Fruit fly (Drosophila melanogaster) whole organism, wandering third instar larva: ENCODE data around the gene CG8031.

Experiments
- Abd-B ChIP-seq: fragments of >200 bp; optimal IDR thresholded peaks from 2 replicates; lab custom pipeline; 2017; ENCODE audit warnings: missing biosample characterization, missing genetic modification characterization
- CG9705 ChIP-seq: fragments of 200-800 bp; sonication (Bioruptor generic); optimal IDR thresholded peaks from 2 replicates; lab custom pipeline; 2018; ENCODE audit warnings: missing biosample characterization, mild to moderate bottlenecking, missing genetic modification characterization
- CrebA ChIP-seq: fragments of 200-800 bp; sonication (Bioruptor generic); optimal IDR thresholded peaks from 2 replicates; lab custom pipeline; 2016; ENCODE audit warnings: missing biosample characterization, mild to moderate bottlenecking, missing genetic modification characterization, borderline replicate concordance
- Myc ChIP-seq: fragments of >200 bp; optimal IDR thresholded peaks from 2 replicates; lab custom pipeline; 2017
- OdsH ChIP-seq: fragments of 200-800 bp; sonication (Bioruptor generic); optimal IDR thresholded peaks from 2 replicates; lab custom pipeline; 2016; ENCODE audit warnings: missing biosample characterization, mild to moderate bottlenecking, missing genetic modification characterization
- dl ChIP-seq, 2 experiments: fragments of 175-275, 200-275 bp in 1 of 2; fragments of 200-275 bp in 1 of 2; sonication (Bioruptor generic); optimal IDR thresholded peaks; lab custom pipeline; 2018; ENCODE audit warnings: mild to moderate bottlenecking in 2 of 2, missing biosample characterization in 2 of 2, missing genetic modification characterization in 2 of 2, moderate library complexity in 2 of 2; ENCODE audit not compliant: partially characterized antibody in 2 of 2, insufficient read depth in 1 of 2
- psq ChIP-seq: fragments of 200-800 bp; sonication (Bioruptor generic); optimal IDR thresholded peaks from 3 replicates; lab custom pipeline; 2017; ENCODE audit warnings: missing biosample characterization, mild to moderate bottlenecking, missing genetic modification characterization, moderate library complexity
- usp ChIP-seq: fragments of >200 bp; optimal IDR thresholded peaks from 2 replicates; lab custom pipeline; 2017; ENCODE audit warnings: missing biosample characterization, missing genetic modification characterization

dm6 chr3R:13015402-13015801, 4.3 kb upstream of the CG8031 start:
- TF ChIP-seq psq (GFP tag; lab: Kevin White, UChicago) = no peak
- no peak for TF ChIP-seq CrebA (GFP tag; lab: Kevin White, UChicago)
- no peak for TF ChIP-seq usp (GFP tag; lab: Kevin White, UChicago)
- no peak for TF ChIP-seq OdsH (GFP tag; lab: Kevin White, UChicago)
- no peak for TF ChIP-seq Myc
- TF ChIP-seq Abd-B (GFP tag; lab: Kevin White, UChicago) = no peak
- TF ChIP-seq CG9705 (GFP tag; lab: Kevin White, UChicago) = no peak
- TF ChIP-seq dl (GFP tag; optimal IDR thresholded peaks at IDR 0.05; lab: Kevin White, UChicago; ENCODE audit: insufficient read depth in 1 of 2, partially characterized antibody in 2 of 2) = no peak
